Worm (Caenorhabditis elegans) whole organism, midembryonic: ENCODE results near the gene clec-187.

ENCODE experiments used
- T22C8.4 ChIP-seq: fragments of 200-800 bp; sonication (Bioruptor generic); IDR thresholded peaks from 2 replicates; pipeline ENCODE4 v1.3.6; 2022; ENCODE audit warnings: missing genetic modification characterization, missing compliant biosample characterization
- cog-1 ChIP-seq: sonication (generic microtip); optimal IDR thresholded peaks from 2 replicates; lab custom pipeline; 2016; ENCODE audit warnings: missing genetic modification characterization, missing compliant biosample characterization
- flt-1 ChIP-seq: fragments of 200-800 bp; sonication (Bioruptor generic); IDR thresholded peaks from 2 replicates; pipeline ENCODE4 v1.3.6; 2022; ENCODE audit warnings: missing genetic modification characterization, missing compliant biosample characterization
- klf-2 ChIP-seq: fragments of 200-800 bp; sonication (Bioruptor generic); conservative IDR thresholded peaks from 2 replicates; pipeline ENCODE4 v1.3.6; 2022; ENCODE audit warnings: missing genetic modification reagents, missing genetic modification characterization, missing compliant biosample characterization
- med-1 ChIP-seq: sonication (generic microtip); optimal IDR thresholded peaks from 2 replicates; lab custom pipeline; 2017; ENCODE audit warnings: missing genetic modification characterization, mild to moderate bottlenecking, missing compliant biosample characterization, antibody characterized with exemption, missing genetic modification reagents; ENCODE audit not compliant: insufficient read depth
- ref-1 ChIP-seq: fragments of 200-800 bp; sonication (Bioruptor generic); conservative IDR thresholded peaks from 2 replicates; pipeline ENCODE4 v1.3.6; 2022; ENCODE audit warnings: missing genetic modification reagents, missing genetic modification characterization, missing compliant biosample characterization
- tab-1 ChIP-seq: fragments of 200-800 bp; sonication (Bioruptor generic); IDR thresholded peaks from 2 replicates; pipeline ENCODE4 v1.3.6; 2022; ENCODE audit warnings: missing genetic modification characterization, missing compliant biosample characterization
- ztf-23 ChIP-seq: fragments of 200-800 bp; sonication (Bioruptor generic); IDR thresholded peaks from 2 replicates; pipeline ENCODE4 v1.3.6; 2022; ENCODE audit warnings: missing genetic modification reagents, missing genetic modification characterization, missing compliant biosample characterization
- ztf-29 ChIP-seq: fragments of 200-800 bp; sonication (Bioruptor generic); IDR thresholded peaks from 2 replicates; pipeline ENCODE4 v1.3.6; 2022; ENCODE audit warnings: missing genetic modification reagents, missing genetic modification characterization, missing compliant biosample characterization

Gene clec-187

DNA sequence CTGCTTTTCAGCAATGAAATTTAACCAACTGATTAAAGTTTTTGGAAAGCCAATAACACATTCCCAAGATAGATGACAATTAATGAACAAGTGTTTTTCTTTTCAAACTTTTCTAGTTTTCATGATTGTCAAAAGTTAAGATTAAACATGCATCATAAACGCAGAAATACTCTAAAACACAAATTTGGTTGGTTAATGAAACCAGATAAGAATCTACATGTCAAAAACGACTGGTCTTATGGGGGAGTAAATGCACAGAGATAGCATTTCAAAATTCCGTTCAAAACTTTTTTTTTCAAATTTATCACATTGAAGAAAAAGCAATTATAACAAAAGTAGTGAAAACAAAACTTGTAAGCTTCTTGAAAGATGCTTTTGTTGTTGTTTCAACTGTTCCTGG lies 32.4 kb upstream of the clec-187 start:
- TF ChIP-seq med-1 (GFP tag; lab: Kevin White, UChicago), result no peak

ce11 chrIV:12902430-12903110 lies 31.3 kb upstream of the clec-187 start, which contains the start of gene K08D8.2:
Gene K08D8.2 (plus strand): TSS chrIV:12903060.
- no peak for TF ChIP-seq cog-1 (tag; lab: Kevin White, UChicago)
- TF ChIP-seq med-1 (GFP tag; lab: Kevin White, UChicago), result no peak
- TF ChIP-seq flt-1, result no peak
- no peak for TF ChIP-seq ztf-29 (GFP tag; lab: Robert Waterston, UW)
- TF ChIP-seq ztf-23 (GFP tag; lab: Robert Waterston, UW), result no peak
- no peak for TF ChIP-seq klf-2 (GFP tag; lab: Robert Waterston, UW)
- TF ChIP-seq tab-1 (GFP tag; lab: Robert Waterston, UW), result no peak
- no peak for TF ChIP-seq T22C8.4 (GFP tag; lab: Robert Waterston, UW)
- TF ChIP-seq ref-1, result no peak

DNA sequence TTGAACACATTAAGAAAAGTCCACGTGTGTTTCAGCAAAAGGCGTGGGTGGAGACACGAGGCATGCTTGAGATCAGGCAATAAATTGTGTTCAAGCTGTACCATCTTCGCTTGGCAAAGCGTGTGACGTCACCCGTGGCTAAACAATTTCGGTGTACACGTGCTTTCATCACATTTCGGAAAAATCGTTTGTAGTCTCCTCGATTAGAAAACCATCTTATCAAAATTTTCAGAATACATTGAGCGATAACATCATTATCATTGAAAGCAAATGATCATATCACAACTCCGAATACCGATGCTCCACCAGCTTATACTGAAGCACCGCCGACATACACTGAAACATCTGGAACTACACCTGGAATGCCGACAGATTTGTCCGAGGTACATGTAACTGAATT lies 30.3 kb upstream of the clec-187 start:
- no peak for TF ChIP-seq cog-1 (tag; lab: Kevin White, UChicago)
- TF ChIP-seq ztf-23 (GFP tag; lab: Robert Waterston, UW), result no peak
- no peak for TF ChIP-seq T22C8.4 (GFP tag; lab: Robert Waterston, UW)
- TF ChIP-seq klf-2 (GFP tag; lab: Robert Waterston, UW), result no peak
- TF ChIP-seq ztf-29 (GFP tag; lab: Robert Waterston, UW), result no peak
- no peak for TF ChIP-seq ref-1
- TF ChIP-seq med-1 (GFP tag; lab: Kevin White, UChicago), result no peak
- TF ChIP-seq flt-1, result no peak
- TF ChIP-seq tab-1 (GFP tag; lab: Robert Waterston, UW), result no peak

ce11 chrIV:12900267-12900666 lies 29.0 kb upstream of the clec-187 start, which contains the start of gene K08D8.10:
Gene K08D8.10 (plus strand): TSS chrIV:12900567.
- TF ChIP-seq ref-1, result no peak
- TF ChIP-seq med-1 (GFP tag; lab: Kevin White, UChicago), result no peak
- TF ChIP-seq klf-2 (GFP tag; lab: Robert Waterston, UW), result no peak
- TF ChIP-seq tab-1 (GFP tag; lab: Robert Waterston, UW), result no peak
- TF ChIP-seq ztf-23 (GFP tag; lab: Robert Waterston, UW), result no peak
- no peak for TF ChIP-seq ztf-29 (GFP tag; lab: Robert Waterston, UW)
- TF ChIP-seq flt-1, result no peak
- no peak for TF ChIP-seq cog-1 (tag; lab: Kevin White, UChicago)

ce11 chrIV:12899392-12899791 lies 28.1 kb upstream of the clec-187 start, which contains the start of gene K08D8.9:
Gene K08D8.9 (plus strand): TSS chrIV:12899692.
- TF ChIP-seq tab-1 (GFP tag; lab: Robert Waterston, UW), result no peak
- TF ChIP-seq klf-2 (GFP tag; lab: Robert Waterston, UW), result no peak
- no peak for TF ChIP-seq ztf-23 (GFP tag; lab: Robert Waterston, UW)
- no peak for TF ChIP-seq flt-1
- no peak for TF ChIP-seq cog-1 (tag; lab: Kevin White, UChicago)
- no peak for TF ChIP-seq T22C8.4 (GFP tag; lab: Robert Waterston, UW)
- TF ChIP-seq ref-1, result no peak
- no peak for TF ChIP-seq med-1 (GFP tag; lab: Kevin White, UChicago)
- TF ChIP-seq ztf-29 (GFP tag; lab: Robert Waterston, UW), result no peak

DNA sequence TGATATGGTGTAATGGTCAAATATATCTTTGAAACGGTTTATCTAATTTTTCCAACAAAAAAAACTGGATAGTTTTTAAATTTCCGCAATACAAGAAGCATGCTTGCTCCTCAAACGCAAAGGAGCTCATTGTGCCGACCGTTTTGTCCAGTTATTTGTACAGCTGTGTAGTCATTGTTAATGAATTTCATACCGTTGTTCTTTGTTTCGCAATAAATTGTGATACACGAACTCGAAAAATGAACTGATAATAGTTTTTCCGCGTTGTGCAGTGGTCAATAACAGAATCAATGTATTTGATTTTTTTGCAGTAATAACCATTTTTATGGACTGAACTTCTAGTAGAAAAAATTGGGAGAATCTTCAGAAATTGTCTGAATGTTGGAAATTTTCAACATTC lies 27.5 kb upstream of the clec-187 start:
- TF ChIP-seq med-1 (GFP tag; lab: Kevin White, UChicago), result no peak
- no peak for TF ChIP-seq T22C8.4 (GFP tag; lab: Robert Waterston, UW)
- no peak for TF ChIP-seq cog-1 (tag; lab: Kevin White, UChicago)
- TF ChIP-seq flt-1, result no peak
- no peak for TF ChIP-seq klf-2 (GFP tag; lab: Robert Waterston, UW)
- no peak for TF ChIP-seq tab-1 (GFP tag; lab: Robert Waterston, UW)
- no peak for TF ChIP-seq ztf-29 (GFP tag; lab: Robert Waterston, UW)
- TF ChIP-seq ztf-23 (GFP tag; lab: Robert Waterston, UW), result no peak
- no peak for TF ChIP-seq ref-1

DNA sequence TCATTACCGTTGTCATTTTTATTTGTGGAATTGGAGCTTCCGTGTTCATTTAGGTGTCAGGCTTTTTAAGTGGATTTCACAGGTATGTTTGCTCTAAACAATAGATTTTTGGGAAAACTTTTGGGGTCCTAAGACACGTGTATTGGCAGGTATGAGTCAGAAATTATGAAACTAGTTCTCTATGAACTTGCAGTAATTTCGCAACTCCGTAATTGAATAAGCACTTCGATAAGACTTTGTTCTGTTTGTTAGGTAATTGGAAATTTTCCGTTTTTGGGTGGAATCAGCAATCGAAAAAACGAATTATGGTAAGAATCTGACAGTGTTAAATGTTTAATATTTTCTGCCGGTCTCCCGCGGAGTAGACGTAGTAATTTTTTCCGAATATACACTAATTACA lies 25.9 kb upstream of the clec-187 start:
- TF ChIP-seq ztf-23 (GFP tag; lab: Robert Waterston, UW) (no peak), cog-1 (tag; lab: Kevin White, UChicago) (no peak), T22C8.4 (GFP tag; lab: Robert Waterston, UW) (no peak), flt-1 (no peak), tab-1 (GFP tag; lab: Robert Waterston, UW) (no peak), klf-2 (GFP tag; lab: Robert Waterston, UW) (no peak), ref-1 (no peak), ztf-29 (GFP tag; lab: Robert Waterston, UW) (no peak), med-1 (GFP tag; lab: Kevin White, UChicago) (no peak)

DNA sequence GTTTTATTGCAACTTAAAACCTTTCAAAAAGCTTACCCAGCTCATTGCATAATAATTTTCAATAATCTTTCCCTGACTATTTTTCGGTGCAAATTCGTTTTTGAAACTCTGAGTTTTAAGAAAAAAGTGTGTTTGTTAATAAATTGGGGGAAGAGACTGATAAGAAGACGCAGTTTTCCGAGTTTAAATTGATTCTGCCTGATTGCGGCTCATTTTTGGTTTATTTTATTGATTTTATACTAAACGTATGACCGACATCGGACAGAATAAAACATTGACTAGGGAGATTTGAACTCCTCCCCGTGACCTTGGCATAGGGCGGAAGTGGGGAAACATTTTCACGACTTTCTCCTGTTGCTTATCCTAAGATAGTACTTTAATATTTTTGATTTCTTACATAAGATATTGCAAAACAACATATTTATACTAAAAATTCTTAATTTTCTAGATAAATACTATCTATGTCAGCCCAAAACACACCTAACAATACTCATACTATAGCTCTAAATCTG lies 25.1 kb upstream of the clec-187 start, which contains the start of gene K08D8.7:
Gene K08D8.7, plus strand, starts transcription at position 462 of the 512 bp plus-strand sequence.
- no peak for TF ChIP-seq med-1 (GFP tag; lab: Kevin White, UChicago)
- TF ChIP-seq klf-2 (GFP tag; lab: Robert Waterston, UW), result no peak
- no peak for TF ChIP-seq cog-1 (tag; lab: Kevin White, UChicago)
- no peak for TF ChIP-seq T22C8.4 (GFP tag; lab: Robert Waterston, UW)
- no peak for TF ChIP-seq flt-1
- no peak for TF ChIP-seq tab-1 (GFP tag; lab: Robert Waterston, UW)
- no peak for TF ChIP-seq ref-1
- TF ChIP-seq ztf-29 (GFP tag; lab: Robert Waterston, UW), result no peak
- TF ChIP-seq ztf-23 (GFP tag; lab: Robert Waterston, UW), result no peak

DNA sequence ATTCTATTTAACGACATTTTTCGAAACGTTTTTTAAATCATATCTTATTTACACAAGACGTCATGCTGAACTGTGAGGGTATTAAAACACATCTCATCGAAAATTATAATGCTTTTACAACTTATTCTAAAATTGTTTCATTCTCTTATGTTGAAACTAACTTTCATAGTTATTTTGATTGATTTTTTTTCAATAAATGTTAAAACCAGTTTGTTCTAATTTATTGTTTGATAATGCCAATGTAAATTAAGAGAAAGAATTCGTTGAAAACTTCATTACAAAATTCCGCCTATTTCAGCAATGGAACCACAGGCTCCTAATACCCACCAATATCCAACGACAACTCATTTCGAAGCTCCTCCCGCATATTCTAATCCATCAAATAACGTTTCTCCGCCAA lies 23.7 kb upstream of the clec-187 start, which contains the start of gene K08D8.11:
Gene K08D8.11, plus strand, starts transcription at position 301 of the 400 bp plus-strand sequence.
- TF ChIP-seq klf-2 (GFP tag; lab: Robert Waterston, UW), result no peak
- TF ChIP-seq ztf-23 (GFP tag; lab: Robert Waterston, UW), result no peak
- no peak for TF ChIP-seq med-1 (GFP tag; lab: Kevin White, UChicago)
- no peak for TF ChIP-seq cog-1 (tag; lab: Kevin White, UChicago)
- no peak for TF ChIP-seq ref-1
- TF ChIP-seq T22C8.4 (GFP tag; lab: Robert Waterston, UW), result no peak
- no peak for TF ChIP-seq flt-1
- TF ChIP-seq tab-1 (GFP tag; lab: Robert Waterston, UW), result no peak
- no peak for TF ChIP-seq ztf-29 (GFP tag; lab: Robert Waterston, UW)
